Worm (Caenorhabditis elegans): ENCODE measurements around the gene sup-36.
"Not testable (repeated sequence)": the region's sequence is repeated elsewhere in the genome, so short reads cannot be mapped to it uniquely, and the experiment has no call there.

sup-36 gene

DNA sequence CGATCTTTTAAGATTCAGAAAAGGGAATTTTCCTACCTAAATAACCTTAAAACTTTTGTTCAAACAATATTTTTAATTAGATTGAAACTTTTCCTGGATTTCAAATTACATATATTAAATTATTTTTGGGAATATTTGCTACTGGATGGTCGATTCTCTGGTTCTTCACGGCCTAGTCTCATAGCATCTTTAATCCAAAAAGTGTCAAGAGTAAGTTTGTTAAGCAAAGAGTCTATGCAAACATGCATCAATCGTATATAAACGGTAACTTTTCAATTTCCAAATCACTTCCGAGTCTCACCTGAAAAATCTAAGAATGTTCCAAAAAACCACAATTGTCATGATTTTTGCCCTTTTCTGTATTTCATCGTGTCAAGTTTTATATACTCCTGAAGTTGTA is 3.6 kb upstream of the sup-36 start, which contains the start of gene nspb-4:
Gene nspb-4, plus strand, starts transcription at position 301 of the 400 bp plus-strand sequence.
- not testable (repeated sequence) for TF ChIP-seq bed-3 (GFP tag; optimal IDR thresholded peaks at IDR 0.05); ceh-39 (tag; optimal IDR thresholded peaks at IDR 0.05); sptf-1 (tag; optimal IDR thresholded peaks at IDR 0.05)

ce11 chrIV:6598740-6599139 is 2.7 kb upstream of the sup-36 start, which contains the start of gene nspb-5:
TSS of gene nspb-5 (plus strand) at chrIV:6599040.
- not testable (repeated sequence) for TF ChIP-seq elt-3 (tag; optimal IDR thresholded peaks at IDR 0.05); ham-2 (GFP tag; optimal IDR thresholded peaks at IDR 0.05); M03D4.4 (tag; optimal IDR thresholded peaks at IDR 0.05)

DNA sequence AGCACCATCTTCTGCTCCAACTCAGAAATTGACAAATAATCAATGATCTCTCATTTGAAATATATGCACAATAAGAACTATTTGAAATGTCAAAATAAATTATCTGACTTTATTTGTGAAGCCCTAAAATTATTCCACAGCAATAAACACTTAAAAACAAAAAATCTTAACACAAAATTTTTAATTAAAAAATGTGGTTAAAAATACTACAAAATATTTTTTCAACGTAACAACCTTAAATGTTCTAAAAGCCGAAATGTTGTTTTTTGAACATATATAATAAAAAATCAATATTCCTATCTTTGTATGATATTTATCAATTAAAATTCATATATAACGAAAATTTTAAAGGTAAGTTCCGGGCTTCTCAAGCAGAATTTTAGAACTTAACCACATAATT is 2.0 kb upstream of the sup-36 start, which contains the start of gene F38A5.8:
Gene F38A5.8, plus strand, starts transcription at position 301 of the 400 bp plus-strand sequence.
- TF ChIP-seq unc-39 (tag; optimal IDR thresholded peaks at IDR 0.05): no peak
- no peak for TF ChIP-seq tbx-8 (GFP tag; optimal IDR thresholded peaks at IDR 0.05)
- TF ChIP-seq ztf-11 (tag; optimal IDR thresholded peaks at IDR 0.05): no peak
- no peak for TF ChIP-seq mab-5 (tag; optimal IDR thresholded peaks at IDR 0.05)
- no peak for TF ChIP-seq unc-120 (tag; optimal IDR thresholded peaks at IDR 0.05; ENCODE audit: poor library complexity, severe bottlenecking)
- no peak for TF ChIP-seq ceh-83 (GFP tag; optimal IDR thresholded peaks at IDR 0.05)
- no peak for TF ChIP-seq cnd-1 (tag; optimal IDR thresholded peaks at IDR 0.05)
- no peak for TF ChIP-seq ham-2 (GFP tag; optimal IDR thresholded peaks at IDR 0.05)
- TF ChIP-seq mep-1 (tag; optimal IDR thresholded peaks at IDR 0.05): no peak
- TF ChIP-seq ces-1 (GFP tag; optimal IDR thresholded peaks at IDR 0.05): no peak
- TF ChIP-seq hlh-1 (tag; optimal IDR thresholded peaks at IDR 0.05): no peak
- no peak for TF ChIP-seq drap-1 (GFP tag; optimal IDR thresholded peaks at IDR 0.05)
- TF ChIP-seq nhr-2 (tag; optimal IDR thresholded peaks at IDR 0.05): no peak
- no peak for TF ChIP-seq sptf-1 (tag; optimal IDR thresholded peaks at IDR 0.05)

ce11 chrIV:6602376-6602775 is 902 bp downstream of the sup-36 start, which contains the start of gene F15B10.3:
TSS of gene F15B10.3 (plus strand) at chrIV:6602676.
- TF ChIP-seq nhr-76 (tag; optimal IDR thresholded peaks at IDR 0.05) (no peak), snpc-4 (tag; optimal IDR thresholded peaks at IDR 0.05) (no peak), cnd-1 (tag; optimal IDR thresholded peaks at IDR 0.05) (no peak), ztf-11 (tag; optimal IDR thresholded peaks at IDR 0.05) (no peak), elt-1 (tag; optimal IDR thresholded peaks at IDR 0.05; ENCODE audit: borderline replicate concordance, insufficient read depth) (no peak), ces-1 (GFP tag; optimal IDR thresholded peaks at IDR 0.05) (no peak), flh-1 (GFP tag; optimal IDR thresholded peaks at IDR 0.05) (no peak), ham-2 (GFP tag; optimal IDR thresholded peaks at IDR 0.05) (no peak)

DNA sequence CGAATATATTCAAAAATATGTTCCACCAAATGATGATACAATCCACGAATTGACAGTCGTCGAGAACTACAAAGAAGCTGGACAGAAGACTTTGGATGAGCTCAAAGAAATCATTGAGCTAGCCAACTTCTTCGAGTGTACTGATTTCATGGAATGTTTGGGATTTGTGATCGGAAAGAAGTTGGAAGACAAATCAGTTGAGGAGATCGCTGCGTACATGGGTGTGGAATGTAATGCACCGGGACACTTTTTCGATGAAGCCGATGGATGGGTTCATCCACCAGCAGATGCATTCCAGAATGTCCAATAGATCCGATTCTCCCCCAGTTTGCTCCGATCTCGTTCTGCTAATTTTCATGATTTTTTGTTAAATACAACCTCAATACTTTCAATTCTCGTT is 2.1 kb downstream of the sup-36 start:
- no peak for TF ChIP-seq sptf-1 (tag; optimal IDR thresholded peaks at IDR 0.05)
- TF ChIP-seq nhr-12 (tag; optimal IDR thresholded peaks at IDR 0.05): no peak
- no peak for TF ChIP-seq mep-1 (tag; optimal IDR thresholded peaks at IDR 0.05)
- TF ChIP-seq nhr-76 (tag; optimal IDR thresholded peaks at IDR 0.05): no peak
- no peak for TF ChIP-seq ceh-43 (GFP tag; optimal IDR thresholded peaks at IDR 0.05)
- no peak for TF ChIP-seq snpc-4 (tag; optimal IDR thresholded peaks at IDR 0.05)
- TF ChIP-seq ztf-11 (tag; optimal IDR thresholded peaks at IDR 0.05): no peak

DNA sequence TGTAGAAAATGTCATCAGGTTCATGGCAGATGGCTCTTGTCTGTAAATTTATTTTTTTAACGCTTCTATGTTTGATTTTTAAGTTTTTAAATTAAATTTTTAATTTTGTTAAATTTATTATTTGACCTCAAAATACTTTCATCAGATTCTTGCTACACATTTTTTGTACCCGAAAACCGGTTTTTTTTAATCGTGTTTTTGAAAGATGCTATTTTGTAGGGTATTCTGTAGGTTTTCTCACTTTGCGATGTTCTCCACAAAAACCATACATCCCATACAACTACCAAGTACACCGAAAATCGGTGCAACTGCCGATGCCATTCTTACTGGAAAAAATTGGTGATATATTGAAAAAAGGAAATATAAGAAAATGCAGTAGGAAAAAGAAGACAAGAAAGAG is 4.4 kb downstream of the sup-36 start, which contains the start of gene nstp-2:
Gene nstp-2, minus strand, starts transcription at position 326 of the 400 bp plus-strand sequence.
- TF ChIP-seq nhr-237 (tag; optimal IDR thresholded peaks at IDR 0.05) (no peak), ces-1 (GFP tag; optimal IDR thresholded peaks at IDR 0.05) (no peak), mab-5 (tag; optimal IDR thresholded peaks at IDR 0.05) (no peak), ztf-11 (tag; optimal IDR thresholded peaks at IDR 0.05) (no peak), hlh-1 (tag; optimal IDR thresholded peaks at IDR 0.05) (no peak), drap-1 (GFP tag; optimal IDR thresholded peaks at IDR 0.05) (no peak), lin-32 (GFP tag; optimal IDR thresholded peaks at IDR 0.05) (no peak), zip-8 (tag; optimal IDR thresholded peaks at IDR 0.05) (no peak), nhr-12 (tag; optimal IDR thresholded peaks at IDR 0.05) (no peak), ham-2 (GFP tag; optimal IDR thresholded peaks at IDR 0.05) (no peak), snpc-4 (tag; optimal IDR thresholded peaks at IDR 0.05) (no peak), sem-2 (GFP tag; optimal IDR thresholded peaks at IDR 0.05) (no peak), unc-39 (tag; optimal IDR thresholded peaks at IDR 0.05) (no peak), pha-4 (tag; optimal IDR thresholded peaks at IDR 0.05) (no peak), mls-2 (tag; optimal IDR thresholded peaks at IDR 0.05) (no peak), unc-120 (tag; optimal IDR thresholded peaks at IDR 0.05; ENCODE audit: poor library complexity, severe bottlenecking) (no peak), blmp-1 (tag; optimal IDR thresholded peaks at IDR 0.05) (no peak), sptf-1 (tag; optimal IDR thresholded peaks at IDR 0.05) (no peak), nhr-2 (tag; optimal IDR thresholded peaks at IDR 0.05) (no peak)
